Fruit fly (Drosophila melanogaster) whole organism, pupa: ENCODE data around the gene sra.

ENCODE experiments used
- CG17806 ChIP-seq: fragments of 200-800 bp; sonication (Bioruptor generic); optimal IDR thresholded peaks from 2 replicates; lab custom pipeline; 2018; ENCODE audit warnings: missing biosample characterization, mild to moderate bottlenecking, missing genetic modification characterization, moderate library complexity
- Pif1A ChIP-seq: fragments of 200-800 bp; sonication (Bioruptor generic); optimal IDR thresholded peaks from 3 replicates; lab custom pipeline; 2016; ENCODE audit warnings: missing biosample characterization, missing genetic modification characterization

dm6 chr3R:16146632-16147453, 40.0 kb upstream of the sra start, which contains the start of the genes Mic26-27 and CG5916:
- TF ChIP-seq CG17806 (tag; lab: Kevin White, UChicago) (peak; percentile 3), Pif1A (GFP tag; lab: Kevin White, UChicago) (peak; percentile 19)
